Worm (Caenorhabditis elegans): ENCODE results near the gene srh-201.

- TF ChIP-seq ztf-11 (tag; optimal IDR thresholded peaks at IDR 0.05) (no peak), ces-1 (GFP tag; optimal IDR thresholded peaks at IDR 0.05) (no peak), snpc-4 (tag; optimal IDR thresholded peaks at IDR 0.05) (no peak), drap-1 (GFP tag; optimal IDR thresholded peaks at IDR 0.05) (no peak), nhr-12 (tag; optimal IDR thresholded peaks at IDR 0.05) (no peak), unc-62 (GFP tag; optimal IDR thresholded peaks at IDR 0.05) (no peak), blmp-1 (tag; optimal IDR thresholded peaks at IDR 0.05) (no peak), sptf-1 (tag; optimal IDR thresholded peaks at IDR 0.05) (no peak), unc-39 (tag; optimal IDR thresholded peaks at IDR 0.05) (no peak), mls-2 (tag; optimal IDR thresholded peaks at IDR 0.05) (no peak), nhr-237 (tag; optimal IDR thresholded peaks at IDR 0.05) (no peak), elt-1 (tag; optimal IDR thresholded peaks at IDR 0.05; ENCODE audit: borderline replicate concordance, insufficient read depth) (no peak), ceh-39 (tag; optimal IDR thresholded peaks at IDR 0.05) (no peak)
These were observed 18.9 kb downstream of the srh-201 start, which contains the start of gene F59E11.5 for ce11 chrV:8994801-8995200.
